Fruit fly (Drosophila melanogaster): Measurements from ENCODE around the gene ND-20.

DNA sequence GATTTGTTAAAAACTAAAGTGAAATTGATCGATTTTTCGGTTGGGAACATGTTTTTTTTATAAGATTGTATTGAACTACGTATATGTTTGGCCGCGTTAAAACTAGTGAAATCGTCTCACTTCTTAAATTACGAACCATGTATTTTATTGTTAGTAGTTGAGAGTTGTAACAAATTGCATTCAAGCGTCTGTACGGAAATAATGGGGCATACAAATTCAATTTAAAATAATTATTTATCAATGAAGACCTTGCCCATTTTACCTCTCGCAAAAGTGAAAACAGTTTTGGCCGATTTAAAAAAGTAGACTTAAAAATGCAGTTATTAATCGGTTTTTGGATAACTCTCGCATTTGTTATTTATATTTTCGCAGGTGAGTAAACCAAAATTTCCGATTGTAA, 22.2 kb upstream of the ND-20 start, which contains the start of gene Muc14A:
- TF ChIP-seq CG10366 (GFP tag; IDR thresholded peaks at IDR 0.05) (no peak), ab (GFP tag; optimal IDR thresholded peaks at IDR 0.05) (no peak), hth (optimal IDR thresholded peaks at IDR 0.05) (no peak), ttk (GFP tag; IDR thresholded peaks at IDR 0.05) (no peak), trh (GFP tag; optimal IDR thresholded peaks at IDR 0.05) (no peak), CG3407 (GFP tag; optimal IDR thresholded peaks at IDR 0.05) (no peak)

Data from whole organism, embryonic.